Worm (Caenorhabditis elegans): ENCODE measurements around the gene T09B9.5.

T09B9.5 gene

DNA sequence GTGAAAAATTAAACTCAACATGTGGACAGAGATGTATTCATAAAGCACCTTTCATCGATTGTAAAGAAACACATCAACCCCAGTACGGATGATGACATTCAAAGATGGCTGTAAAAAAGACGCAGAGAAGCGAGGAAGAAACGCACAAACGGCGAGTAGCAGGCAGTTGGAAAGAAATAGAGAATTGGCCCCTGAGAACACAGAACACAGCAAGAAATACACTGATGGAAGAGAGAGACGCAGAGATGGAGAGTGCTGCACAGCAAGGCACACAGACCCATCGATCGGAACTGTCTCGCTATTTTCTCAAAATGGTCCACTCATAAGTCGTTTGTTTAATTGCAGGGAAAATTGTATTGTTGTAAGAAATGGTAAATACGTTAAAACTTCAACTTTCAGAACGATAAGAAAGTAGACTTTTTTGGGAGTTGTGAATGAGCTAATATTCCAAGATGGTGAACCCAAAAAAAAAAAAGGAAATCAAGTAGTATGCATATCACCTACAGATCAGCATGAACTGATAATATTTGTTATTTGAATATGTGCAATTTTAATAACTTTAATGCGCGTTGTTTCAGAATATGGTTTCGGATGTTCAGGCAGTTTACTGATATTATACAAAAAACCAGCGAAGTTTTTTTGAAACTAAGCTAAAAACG, 45.2 kb downstream of the T09B9.5 start:
- peak; percentile 50 for TF ChIP-seq nhr-23 (tag; optimal IDR thresholded peaks at IDR 0.05)
- no peak for TF ChIP-seq nhr-43 (tag; optimal IDR thresholded peaks at IDR 0.05; ENCODE audit: poor library complexity, severe bottlenecking)
- TF ChIP-seq nhr-237 (tag; optimal IDR thresholded peaks at IDR 0.05): no peak
- TF ChIP-seq R02D3.7 (tag; optimal IDR thresholded peaks at IDR 0.05): no peak
- TF ChIP-seq hmg-11 (tag; optimal IDR thresholded peaks at IDR 0.05): peak; percentile 90
- no peak for TF ChIP-seq aly-2 (tag; optimal IDR thresholded peaks at IDR 0.05)
- no peak for TF ChIP-seq ZK546.5 (tag; optimal IDR thresholded peaks at IDR 0.05)
- TF ChIP-seq pqm-1 (tag; optimal IDR thresholded peaks at IDR 0.05): peak; percentile 55
- TF ChIP-seq unc-62 (GFP tag; optimal IDR thresholded peaks at IDR 0.05): no peak
- no peak for TF ChIP-seq sea-2 (GFP tag; optimal IDR thresholded peaks at IDR 0.05)
- no peak for TF ChIP-seq snpc-4 (tag; optimal IDR thresholded peaks at IDR 0.05)
- TF ChIP-seq nhr-76 (tag; optimal IDR thresholded peaks at IDR 0.05): no peak
- no peak for TF ChIP-seq lsy-12 (tag; optimal IDR thresholded peaks at IDR 0.05)
- no peak for TF ChIP-seq lin-15B (tag; optimal IDR thresholded peaks at IDR 0.05)
- TF ChIP-seq nhr-25 (tag; optimal IDR thresholded peaks at IDR 0.05): peak; percentile 70
- TF ChIP-seq fos-1 (tag; optimal IDR thresholded peaks at IDR 0.05): no peak
- no peak for TF ChIP-seq mdl-1 (tag; optimal IDR thresholded peaks at IDR 0.05)
- TF ChIP-seq egl-5 (tag; optimal IDR thresholded peaks at IDR 0.05): peak; percentile 73
- TF ChIP-seq nhr-12 (tag; optimal IDR thresholded peaks at IDR 0.05): no peak
- no peak for TF ChIP-seq eor-1 (tag; optimal IDR thresholded peaks at IDR 0.05)
- TF ChIP-seq unc-39 (tag; optimal IDR thresholded peaks at IDR 0.05): no peak
- peak; percentile 70 for TF ChIP-seq nfya-1 (tag; optimal IDR thresholded peaks at IDR 0.05; ENCODE audit: insufficient read depth)
- no peak for TF ChIP-seq fkh-2 (tag; optimal IDR thresholded peaks at IDR 0.05)
- TF ChIP-seq nhr-28 (tag; optimal IDR thresholded peaks at IDR 0.05): no peak
- TF ChIP-seq lin-39 (tag; optimal IDR thresholded peaks at IDR 0.05): peak; percentile 52
- TF ChIP-seq ceh-9 (tag; optimal IDR thresholded peaks at IDR 0.05): no peak
- TF ChIP-seq ama-1 (optimal IDR thresholded peaks at IDR 0.05): no peak
- TF ChIP-seq elt-3 (tag; optimal IDR thresholded peaks at IDR 0.05): no peak
- no peak for TF ChIP-seq ceh-16 (tag; optimal IDR thresholded peaks at IDR 0.05)
- TF ChIP-seq elt-1 (tag; optimal IDR thresholded peaks at IDR 0.05): no peak
- TF ChIP-seq mml-1 (tag; optimal IDR thresholded peaks at IDR 0.05): no peak
- no peak for TF ChIP-seq ceh-82 (tag; optimal IDR thresholded peaks at IDR 0.05)
- peak; percentile 60 for TF ChIP-seq ceh-28 (tag; optimal IDR thresholded peaks at IDR 0.05)
- no peak for TF ChIP-seq nhr-11 (tag; optimal IDR thresholded peaks at IDR 0.05)
- peak; percentile 77 for TF ChIP-seq jun-1 (tag; optimal IDR thresholded peaks at IDR 0.05)
- TF ChIP-seq fkh-10 (GFP tag; optimal IDR thresholded peaks at IDR 0.05): no peak
- no peak for TF ChIP-seq zag-1 (tag; optimal IDR thresholded peaks at IDR 0.05)
- TF ChIP-seq tbx-2 (tag; optimal IDR thresholded peaks at IDR 0.05): no peak
- TF ChIP-seq pha-4 (tag; optimal IDR thresholded peaks at IDR 0.05): no peak
- no peak for TF ChIP-seq ztf-11 (tag; optimal IDR thresholded peaks at IDR 0.05)
- no peak for TF ChIP-seq ztf-4 (tag; optimal IDR thresholded peaks at IDR 0.05)
- TF ChIP-seq egl-27 (tag; optimal IDR thresholded peaks at IDR 0.05): no peak
- peak; percentile 95 for TF ChIP-seq skn-1 (tag; optimal IDR thresholded peaks at IDR 0.05)
- no peak for TF ChIP-seq daf-12 (tag; optimal IDR thresholded peaks at IDR 0.05)
- no peak for TF ChIP-seq nhr-77 (tag; optimal IDR thresholded peaks at IDR 0.05)
- TF ChIP-seq elt-2 (tag; optimal IDR thresholded peaks at IDR 0.05): peak; percentile 69
- TF ChIP-seq nhr-67 (tag; optimal IDR thresholded peaks at IDR 0.05): no peak
